Worm (Caenorhabditis elegans): ENCODE measurements around the gene ZK105.14.

ZK105.14 gene

ce11 chrV:7675904-7676303 is 45.9 kb downstream of the ZK105.14 start, which contains the start of gene C12D5.3:
C12D5.3 (plus strand) TSS chrV:7676204.
- TF ChIP-seq nhr-19 (GFP tag; conservative IDR thresholded peaks at IDR 0.05) (no peak), Y116A8C.19 (tag; optimal IDR thresholded peaks at IDR 0.05; ENCODE audit: borderline replicate concordance) (no peak), lin-39 (tag; optimal IDR thresholded peaks at IDR 0.05) (no peak), C04F5.9 (tag; optimal IDR thresholded peaks at IDR 0.05) (no peak), ztf-4 (tag; optimal IDR thresholded peaks at IDR 0.05) (no peak), xbp-1 (tag; optimal IDR thresholded peaks at IDR 0.05) (no peak), unc-98 (GFP tag; IDR thresholded peaks at IDR 0.05) (no peak), ceh-88 (GFP tag; IDR thresholded peaks at IDR 0.05) (no peak), lsy-2 (tag; optimal IDR thresholded peaks at IDR 0.05) (no peak), vab-15 (tag; optimal IDR thresholded peaks at IDR 0.05) (no peak), snu-23 (GFP tag; optimal IDR thresholded peaks at IDR 0.05) (no peak), sptf-1 (tag; optimal IDR thresholded peaks at IDR 0.05) (no peak), pqm-1 (tag; optimal IDR thresholded peaks at IDR 0.05) (no peak), efl-3 (GFP tag; optimal IDR thresholded peaks at IDR 0.05) (no peak), nhr-47 (tag; optimal IDR thresholded peaks at IDR 0.05) (no peak)

ce11 chrV:7672258-7672657 is 49.6 kb downstream of the ZK105.14 start, which contains the start of gene C12D5.4:
C12D5.4 (plus strand) TSS chrV:7672558.
- TF ChIP-seq lin-39 (tag; optimal IDR thresholded peaks at IDR 0.05) (no peak), ets-5 (GFP tag; IDR thresholded peaks at IDR 0.05) (no peak), ceh-8 (GFP tag; optimal IDR thresholded peaks at IDR 0.05) (no peak), nhr-12 (tag; optimal IDR thresholded peaks at IDR 0.05) (no peak), zag-1 (tag; optimal IDR thresholded peaks at IDR 0.05) (no peak), unc-30 (tag; optimal IDR thresholded peaks at IDR 0.05) (no peak), swsn-7 (tag; optimal IDR thresholded peaks at IDR 0.05) (no peak), mab-9 (GFP tag; IDR thresholded peaks at IDR 0.05) (no peak), mdl-1 (tag; optimal IDR thresholded peaks at IDR 0.05) (no peak), lin-35 (GFP tag; optimal IDR thresholded peaks at IDR 0.05) (no peak), pax-3 (tag; optimal IDR thresholded peaks at IDR 0.05) (no peak), ztf-4 (tag; optimal IDR thresholded peaks at IDR 0.05) (no peak), nhr-237 (tag; optimal IDR thresholded peaks at IDR 0.05) (no peak), nhr-77 (tag; optimal IDR thresholded peaks at IDR 0.05) (no peak), egl-27 (tag; optimal IDR thresholded peaks at IDR 0.05) (no peak), fos-1 (tag; optimal IDR thresholded peaks at IDR 0.05) (no peak), zip-4 (GFP tag; optimal IDR thresholded peaks at IDR 0.05) (no peak), nhr-85 (tag) (no peak), nhr-84 (tag; optimal IDR thresholded peaks at IDR 0.05) (no peak)

Data from whole organism, L1 larva.